Fruit fly (Drosophila melanogaster) whole organism, adult: ENCODE measurements around the gene CG42581.

Experiments used
- CG14711 ChIP-seq: fragments of 200-800 bp; sonication (Bioruptor generic); optimal IDR thresholded peaks from 2 replicates; lab custom pipeline; 2018; ENCODE audit warnings: missing biosample characterization, mild to moderate bottlenecking, missing genetic modification characterization, moderate library complexity
- kay ChIP-seq: fragments of 200-800 bp; sonication (Bioruptor generic); peaks from one replicate; lab custom pipeline; 2016; ENCODE audit warnings: missing biosample characterization, missing genetic modification characterization, borderline replicate concordance
- toe ChIP-seq: fragments of 200-800 bp; sonication (Bioruptor generic); optimal IDR thresholded peaks from 2 replicates; lab custom pipeline; 2016; ENCODE audit warnings: missing biosample characterization, missing genetic modification characterization

dm6 chrX:20130486-20130885, 34.2 kb upstream of the CG42581 start:
- TF ChIP-seq kay (GFP tag; lab: Kevin White, UChicago): no peak
- no peak for TF ChIP-seq CG14711 (tag; lab: Kevin White, UChicago)
- no peak for TF ChIP-seq toe (GFP tag; lab: Kevin White, UChicago)
